Fruit fly (Drosophila melanogaster): ENCODE results near the gene CG14212.

- TF ChIP-seq spab (GFP tag; optimal IDR thresholded peaks at IDR 0.05) = no peak
- no peak for TF ChIP-seq Sox14 (GFP tag; optimal IDR thresholded peaks at IDR 0.05)
- no peak for TF ChIP-seq Eip78C (GFP tag)
- TF ChIP-seq salr (GFP tag; optimal IDR thresholded peaks at IDR 0.05) = no peak
- no peak for TF ChIP-seq Ets96B (tag; optimal IDR thresholded peaks at IDR 0.05)
Observed at dm6 chrX:19625405-19625804, at the start of gene CG14212.
